Fruit fly (Drosophila melanogaster): ENCODE results near the gene bru1.

DNA sequence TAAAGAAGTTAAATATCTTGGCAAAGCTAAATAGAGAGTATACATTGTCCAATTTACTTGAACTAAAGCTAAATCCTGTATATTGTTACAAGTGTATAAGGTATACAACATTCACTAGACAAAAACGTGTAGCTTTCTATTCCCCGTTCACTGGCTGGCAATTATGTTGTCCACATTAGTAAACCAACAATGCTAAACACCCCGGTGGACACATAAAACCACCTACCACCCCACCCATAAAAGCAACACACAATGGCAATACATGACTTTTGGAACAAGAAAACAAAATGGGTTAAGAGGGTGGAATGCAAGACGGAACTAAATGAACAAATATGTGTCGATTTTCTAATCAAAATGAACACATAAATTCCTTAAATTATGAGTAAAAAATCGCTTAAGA, 10.9 kb upstream of the bru1 start, which contains the start of gene ZnT33D:
- TF ChIP-seq cic (GFP tag; optimal IDR thresholded peaks at IDR 0.05) (no peak), Mnt (GFP tag; optimal IDR thresholded peaks at IDR 0.05) (no peak), kay (GFP tag; ENCODE audit: borderline replicate concordance) (no peak), cnc (optimal IDR thresholded peaks at IDR 0.05) (no peak), toe (GFP tag; optimal IDR thresholded peaks at IDR 0.05) (no peak), Crg-1 (GFP tag; optimal IDR thresholded peaks at IDR 0.05) (no peak), Hr96 (GFP tag; optimal IDR thresholded peaks at IDR 0.05) (no peak), CG14711 (tag; optimal IDR thresholded peaks at IDR 0.05) (no peak)
